Worm (Caenorhabditis elegans): ENCODE results near the gene srw-43.

DNA sequence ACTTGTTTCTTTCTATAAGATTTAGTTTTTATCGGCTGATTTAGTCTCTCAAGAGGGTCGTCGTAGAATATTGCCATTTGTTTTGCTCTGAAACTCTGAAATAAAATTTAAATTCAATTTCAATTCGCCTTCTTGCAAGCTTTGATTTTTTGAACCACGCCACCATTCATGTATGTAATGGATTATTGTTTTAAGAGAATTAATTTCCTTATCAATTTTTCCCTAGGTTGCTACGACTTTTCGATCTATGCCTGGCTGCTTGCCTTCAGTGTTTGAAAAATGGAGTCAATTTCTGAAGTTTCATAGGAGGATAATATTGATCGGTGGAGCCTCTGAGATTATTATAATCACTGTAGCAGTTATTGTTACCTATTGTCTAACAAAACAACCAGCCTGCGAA is 49.7 kb downstream of the srw-43 start, which contains the start of the genes clec-38 and clec-34:
- no peak for TF ChIP-seq him-1 (tag; optimal IDR thresholded peaks at IDR 0.05)
- no peak for TF ChIP-seq dao-5 (tag; optimal IDR thresholded peaks at IDR 0.05)
